Fruit fly (Drosophila melanogaster): ENCODE measurements around the gene Pyroxd1.

The Pyroxd1 gene

DNA sequence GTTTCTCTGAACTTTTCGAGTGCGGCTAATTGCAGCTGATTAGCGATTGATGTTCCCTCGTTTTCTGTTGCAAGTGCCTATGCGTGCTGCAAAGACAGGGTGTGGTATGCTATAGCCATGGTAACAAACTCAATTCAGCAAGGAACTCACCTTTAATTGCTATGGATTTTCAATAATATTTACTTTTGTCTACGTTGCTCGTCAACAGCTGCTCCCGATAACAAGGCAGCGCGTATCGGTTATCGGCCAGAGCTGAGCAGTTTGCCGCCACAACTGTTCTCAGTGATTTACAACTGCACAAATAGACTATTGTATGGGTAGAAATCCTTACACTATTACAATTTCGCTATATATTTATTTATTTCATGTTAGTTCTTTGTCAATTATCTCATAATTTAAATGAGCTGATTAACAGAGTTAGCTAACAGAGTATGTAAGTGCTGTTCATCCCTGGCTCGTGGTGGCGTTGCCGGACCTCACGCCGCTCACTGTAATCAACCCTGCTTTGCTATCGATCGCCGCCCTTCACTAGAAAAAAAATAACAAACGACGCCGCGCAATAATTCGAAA lies 15.9 kb upstream of the Pyroxd1 start, which contains the start of the genes pr and neb (continued):
- TF ChIP-seq Nf-YA (GFP tag; IDR thresholded peaks at IDR 0.05) (no peak), trh (GFP tag; optimal IDR thresholded peaks at IDR 0.05) (peak; percentile 27), twi (tag; optimal IDR thresholded peaks at IDR 0.05) (peak; percentile 39), sens (GFP tag) (peak; percentile 94), CHES-1-like (GFP tag; optimal IDR thresholded peaks at IDR 0.05) (no peak), CG3407 (GFP tag; optimal IDR thresholded peaks at IDR 0.05) (peak; percentile 15), CG7963 (GFP tag; IDR thresholded peaks at IDR 0.05; ENCODE audit: partially characterized antibody) (no peak), pfk (GFP tag; optimal IDR thresholded peaks at IDR 0.05) (no peak), inv (GFP tag; IDR thresholded peaks at IDR 0.05; ENCODE audit: partially characterized antibody) (peak; percentile 35; the same call in 1 of the 2 replicates), Hr39 (optimal IDR thresholded peaks at IDR 0.05) (no peak), CG11247 (GFP tag; IDR thresholded peaks at IDR 0.05) (peak; percentile 60; the same call in 1 of the 2 replicates), dimm (GFP tag; IDR thresholded peaks at IDR 0.05) (no peak), ase (GFP tag; IDR thresholded peaks at IDR 0.05) (0 out of 3 replicates have a peak, but pooled peaks have one; percentile 25), sna (GFP tag; IDR thresholded peaks at IDR 0.05; ENCODE audit: partially characterized antibody) (peak; percentile 64), ems (GFP tag; optimal IDR thresholded peaks at IDR 0.05) (no peak), Rx (GFP tag; IDR thresholded peaks at IDR 0.05) (no peak), zfh2 (GFP tag; optimal IDR thresholded peaks at IDR 0.05) (peak; percentile 18), Six4 (GFP tag; optimal IDR thresholded peaks at IDR 0.05) (no peak), CG10543 (GFP tag; optimal IDR thresholded peaks at IDR 0.05) (no peak), Mad (GFP tag; optimal IDR thresholded peaks at IDR 0.05) (peak; percentile 62), exex (tag; optimal IDR thresholded peaks at IDR 0.05) (peak; percentile 25), Ets97D (GFP tag; optimal IDR thresholded peaks at IDR 0.05) (peak; percentile 73), tgo (GFP tag; IDR thresholded peaks at IDR 0.05) (peak; percentile 56), ash1 (GFP tag; optimal IDR thresholded peaks at IDR 0.05) (no peak), eyg (GFP tag; optimal IDR thresholded peaks at IDR 0.05) (no peak), en (GFP tag; optimal IDR thresholded peaks at IDR 0.05) (no peak), CG8924 (tag; optimal IDR thresholded peaks at IDR 0.05) (peak; percentile 59), NC2β (GFP tag; optimal IDR thresholded peaks at IDR 0.05) (no peak), pita (GFP tag; optimal IDR thresholded peaks at IDR 0.05) (no peak), CG4730 (GFP tag; IDR thresholded peaks at IDR 0.05) (no peak), CG9932 (GFP tag; IDR thresholded peaks at IDR 0.05) (peak; percentile 85), Ravus (GFP tag; IDR thresholded peaks at IDR 0.05) (no peak; the same call in 1 of the 2 replicates), dm (GFP tag; optimal IDR thresholded peaks at IDR 0.05) (no peak), btn (GFP tag; optimal IDR thresholded peaks at IDR 0.05) (no peak), PHDP (tag; optimal IDR thresholded peaks at IDR 0.05) (peak; percentile 57), CG2678 (tag; optimal IDR thresholded peaks at IDR 0.05) (peak; percentile 20), ranshi (GFP tag; IDR thresholded peaks at IDR 0.05) (peak; percentile 75), Dref (GFP tag; IDR thresholded peaks at IDR 0.05) (peak; percentile 94), slou (GFP tag; optimal IDR thresholded peaks at IDR 0.05) (peak; percentile 36), CG4328 (GFP tag; optimal IDR thresholded peaks at IDR 0.05) (no peak), CG10565 (GFP tag; optimal IDR thresholded peaks at IDR 0.05) (no peak), CG14441 (GFP tag; IDR thresholded peaks at IDR 0.05) (no peak), hth (optimal IDR thresholded peaks at IDR 0.05) (no peak), repo (GFP tag; optimal IDR thresholded peaks at IDR 0.05) (no peak), pan (optimal IDR thresholded peaks at IDR 0.05) (no peak), pan (GFP tag; optimal IDR thresholded peaks at IDR 0.05 in 1 of 2, IDR thresholded peaks at IDR 0.05 in 1 of 2) (no peak), sug (tag; optimal IDR thresholded peaks at IDR 0.05) (peak; percentile 73), CG9817 (tag; optimal IDR thresholded peaks at IDR 0.05) (peak; percentile 64), CG3995 (GFP tag; optimal IDR thresholded peaks at IDR 0.05) (peak; percentile 96), Hsf (GFP tag; optimal IDR thresholded peaks at IDR 0.05) (peak; percentile 25), CG34224 (GFP tag; IDR thresholded peaks at IDR 0.05; ENCODE audit: partially characterized antibody) (peak; percentile 62; the same call in 1 of the 3 replicates), tup (GFP tag; optimal IDR thresholded peaks at IDR 0.05) (peak; percentile 54)
